Worm (Caenorhabditis elegans): Measurements from ENCODE around the gene coq-5.

The coq-5 gene

DNA sequence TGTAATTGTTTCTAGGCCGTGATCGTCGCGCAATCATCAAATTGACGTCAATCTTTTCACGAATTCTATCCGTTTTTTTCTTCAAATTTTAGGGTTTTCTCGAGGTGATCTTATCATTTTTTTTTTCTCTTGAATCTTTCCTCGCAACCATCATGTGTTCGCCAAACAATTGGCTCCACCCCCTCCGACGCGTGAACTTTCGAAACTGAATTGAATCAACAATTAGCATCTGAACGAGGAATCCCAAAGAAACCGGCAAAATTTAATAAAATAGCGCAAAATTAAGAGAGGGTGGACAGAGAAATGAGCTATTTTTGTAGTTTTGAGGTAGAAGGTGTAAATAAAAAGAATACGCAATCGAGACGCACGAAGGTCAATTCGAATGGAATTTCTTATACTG, 14.5 kb upstream of the coq-5 start:
- TF ChIP-seq nhr-23 (tag; optimal IDR thresholded peaks at IDR 0.05), result no peak
- TF ChIP-seq jun-1 (tag; optimal IDR thresholded peaks at IDR 0.05), result no peak
- no peak for TF ChIP-seq nhr-67 (tag; optimal IDR thresholded peaks at IDR 0.05)
- TF ChIP-seq nhr-12 (tag; optimal IDR thresholded peaks at IDR 0.05), result no peak

DNA sequence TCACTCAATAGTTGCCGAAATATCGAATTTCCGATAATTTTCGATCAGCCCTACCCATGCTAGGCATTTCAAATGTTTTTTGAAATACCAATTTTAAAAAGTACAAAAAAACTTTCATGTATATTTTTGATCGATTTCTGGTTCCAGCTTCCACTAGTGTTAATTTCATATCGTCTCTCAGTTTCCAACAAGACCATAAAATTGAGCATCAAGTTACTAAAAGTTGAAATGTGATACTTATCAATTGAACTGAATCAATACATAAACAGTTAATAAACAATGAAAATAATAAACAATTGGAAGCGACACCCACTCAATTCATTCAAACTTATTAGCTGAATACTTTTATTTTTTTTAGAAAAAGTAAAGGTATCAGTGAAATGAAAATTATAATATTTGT, 7.9 kb upstream of the coq-5 start, which contains the start of gene cup-4:
TSS of gene cup-4 (plus strand) at position 301 of the 400 bp plus-strand sequence.
- no peak for TF ChIP-seq nhr-67 (tag; optimal IDR thresholded peaks at IDR 0.05)
- no peak for TF ChIP-seq snpc-4 (tag; optimal IDR thresholded peaks at IDR 0.05)
- TF ChIP-seq ceh-16 (tag; optimal IDR thresholded peaks at IDR 0.05), result no peak
- TF ChIP-seq nhr-12 (tag; optimal IDR thresholded peaks at IDR 0.05), result no peak
- TF ChIP-seq nhr-77 (tag; optimal IDR thresholded peaks at IDR 0.05), result no peak
- TF ChIP-seq unc-62 (GFP tag; optimal IDR thresholded peaks at IDR 0.05), result no peak
- TF ChIP-seq hmg-11 (tag; optimal IDR thresholded peaks at IDR 0.05), result no peak
- no peak for TF ChIP-seq elt-1 (tag; optimal IDR thresholded peaks at IDR 0.05)
- TF ChIP-seq ZK546.5 (tag; optimal IDR thresholded peaks at IDR 0.05), result no peak
- TF ChIP-seq fkh-2 (tag; optimal IDR thresholded peaks at IDR 0.05), result no peak
- no peak for TF ChIP-seq ceh-82 (tag; optimal IDR thresholded peaks at IDR 0.05)

DNA sequence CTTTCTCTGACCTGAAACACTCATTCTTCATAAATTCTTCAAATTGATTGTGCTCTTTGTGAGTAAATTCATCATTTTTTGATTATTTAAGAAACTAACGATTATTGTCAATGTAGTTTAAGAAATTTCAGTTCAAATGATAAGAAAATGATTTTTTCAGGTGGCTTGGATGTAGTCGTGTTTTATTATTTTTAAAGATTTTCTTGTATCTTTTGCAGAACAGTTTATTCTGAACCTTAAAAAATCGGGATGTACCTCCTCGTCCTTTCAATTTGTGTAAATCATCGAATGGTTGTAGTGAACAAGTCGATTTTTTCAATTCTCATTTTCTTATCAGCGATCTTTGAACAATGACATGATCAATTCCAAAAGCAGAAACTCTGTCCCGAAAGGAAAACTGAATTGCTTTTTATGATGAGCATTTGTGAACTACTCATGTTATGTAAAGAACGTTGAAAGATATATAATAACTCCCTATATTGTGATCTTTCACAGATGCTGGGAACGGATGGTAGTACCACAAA, 7.0 kb upstream of the coq-5 start, which contains the start of gene slc-17.3:
TSS of gene slc-17.3 (minus strand) at position 51 of the 524 bp plus-strand sequence.
- TF ChIP-seq pqm-1 (tag; optimal IDR thresholded peaks at IDR 0.05) (peak; percentile 37), eor-1 (tag; optimal IDR thresholded peaks at IDR 0.05) (no peak), mml-1 (tag; optimal IDR thresholded peaks at IDR 0.05) (no peak), zag-1 (tag; optimal IDR thresholded peaks at IDR 0.05) (no peak), nhr-76 (tag; optimal IDR thresholded peaks at IDR 0.05) (no peak), aly-2 (tag; optimal IDR thresholded peaks at IDR 0.05) (no peak), elt-2 (tag; optimal IDR thresholded peaks at IDR 0.05) (peak; percentile 57), nhr-237 (tag; optimal IDR thresholded peaks at IDR 0.05) (no peak), unc-62 (GFP tag; optimal IDR thresholded peaks at IDR 0.05) (no peak), nhr-12 (tag; optimal IDR thresholded peaks at IDR 0.05) (no peak), nhr-23 (tag; optimal IDR thresholded peaks at IDR 0.05) (no peak), ztf-11 (tag; optimal IDR thresholded peaks at IDR 0.05) (no peak), nhr-11 (tag; optimal IDR thresholded peaks at IDR 0.05) (no peak), ama-1 (optimal IDR thresholded peaks at IDR 0.05) (no peak), lsy-12 (tag; optimal IDR thresholded peaks at IDR 0.05) (no peak), lin-15B (tag; optimal IDR thresholded peaks at IDR 0.05) (no peak), skn-1 (tag; optimal IDR thresholded peaks at IDR 0.05) (no peak), egl-5 (tag; optimal IDR thresholded peaks at IDR 0.05) (no peak)

DNA sequence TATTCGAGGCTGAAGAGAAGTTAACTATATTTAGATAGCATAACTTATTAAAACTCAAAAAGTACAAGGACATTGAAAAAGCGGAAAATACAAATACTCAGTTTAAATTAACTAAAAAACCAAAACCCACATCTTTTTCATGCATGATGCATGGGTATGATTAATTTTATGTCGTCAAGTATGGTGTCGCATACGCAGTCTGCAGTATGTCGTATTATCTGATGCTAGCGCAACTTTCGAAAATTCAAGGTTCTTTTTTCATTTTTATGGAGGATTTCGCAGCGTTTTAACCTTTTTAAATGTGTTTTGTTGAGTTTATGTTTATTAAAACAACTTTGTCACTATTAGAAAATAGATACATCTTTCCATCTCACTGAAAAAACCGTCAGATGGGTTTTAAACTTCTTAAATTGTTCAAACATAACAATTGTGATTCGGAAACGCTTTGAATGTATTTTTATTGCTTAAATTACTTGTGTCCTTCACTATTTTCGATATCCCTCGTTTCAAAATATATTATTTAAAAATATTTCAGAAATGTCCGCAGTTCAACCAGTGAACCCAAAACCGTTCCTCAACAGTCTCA, 3.4 kb upstream of the coq-5 start, which contains the start of gene snr-5:
TSS of gene snr-5 (plus strand) at position 536 of the 586 bp plus-strand sequence.
- TF ChIP-seq hmg-11 (tag; optimal IDR thresholded peaks at IDR 0.05) (peak; percentile 31), nfya-1 (tag; optimal IDR thresholded peaks at IDR 0.05; ENCODE audit: insufficient read depth) (peak; percentile 40), lin-39 (tag; optimal IDR thresholded peaks at IDR 0.05) (no peak), daf-12 (tag; optimal IDR thresholded peaks at IDR 0.05) (no peak)

DNA sequence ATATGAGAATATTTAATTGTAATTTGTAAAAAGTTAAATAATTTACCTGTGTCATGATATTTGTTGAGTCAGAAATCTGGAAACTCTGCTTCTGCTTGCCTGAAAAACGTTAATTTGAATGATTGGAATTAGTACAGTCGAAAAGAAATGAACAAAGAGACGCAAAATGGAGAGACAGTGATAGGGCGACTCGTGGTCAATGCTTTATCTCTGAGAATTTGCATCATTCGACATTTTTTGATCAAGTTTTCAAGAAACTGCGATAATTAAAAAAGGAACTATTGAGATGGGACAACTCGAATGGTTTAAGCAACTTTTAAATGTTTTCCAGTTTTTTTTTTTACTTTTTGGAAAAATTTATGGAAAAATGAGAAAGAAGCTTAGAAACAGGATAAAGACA, 2.6 kb upstream of the coq-5 start, which contains the start of gene cuc-1:
TSS of gene cuc-1 (minus strand) at position 101 of the 400 bp plus-strand sequence.
- TF ChIP-seq ztf-4 (tag; optimal IDR thresholded peaks at IDR 0.05) (no peak), elt-2 (tag; optimal IDR thresholded peaks at IDR 0.05) (peak; percentile 31)

DNA sequence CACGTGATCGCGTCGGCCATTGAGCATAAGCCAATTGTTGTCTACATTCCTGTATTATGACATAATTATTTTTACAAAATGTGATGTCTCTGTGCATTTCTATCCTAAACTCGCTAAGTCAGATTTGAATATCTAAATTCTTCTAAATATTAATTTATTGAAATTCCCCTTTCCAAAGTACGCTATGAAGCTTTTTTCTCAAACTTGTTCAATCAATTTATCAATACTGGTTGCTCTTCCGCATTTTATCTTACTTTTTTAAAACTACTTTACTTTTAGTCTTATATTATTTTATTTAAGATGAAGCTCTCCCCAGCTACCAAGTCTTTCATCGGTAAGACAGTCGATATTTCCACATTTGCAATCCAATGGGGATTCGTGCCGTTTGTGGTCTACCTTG, 1.1 kb upstream of the coq-5 start, which contains the start of gene tomm-7:
TSS of gene tomm-7 (plus strand) at position 301 of the 400 bp plus-strand sequence.
- TF ChIP-seq nhr-237 (tag; optimal IDR thresholded peaks at IDR 0.05) (no peak), nhr-43 (tag; optimal IDR thresholded peaks at IDR 0.05; ENCODE audit: poor library complexity, severe bottlenecking) (no peak), sea-2 (GFP tag; optimal IDR thresholded peaks at IDR 0.05) (no peak), ztf-11 (tag; optimal IDR thresholded peaks at IDR 0.05) (no peak), egl-27 (tag; optimal IDR thresholded peaks at IDR 0.05) (no peak), lin-15B (tag; optimal IDR thresholded peaks at IDR 0.05) (no peak), mdl-1 (tag; optimal IDR thresholded peaks at IDR 0.05) (no peak), jun-1 (tag; optimal IDR thresholded peaks at IDR 0.05) (no peak), elt-3 (tag; optimal IDR thresholded peaks at IDR 0.05) (no peak), unc-62 (GFP tag; optimal IDR thresholded peaks at IDR 0.05) (no peak), elt-2 (tag; optimal IDR thresholded peaks at IDR 0.05) (no peak), ceh-82 (tag; optimal IDR thresholded peaks at IDR 0.05) (no peak), nhr-11 (tag; optimal IDR thresholded peaks at IDR 0.05) (no peak), nhr-25 (tag; optimal IDR thresholded peaks at IDR 0.05) (no peak), mml-1 (tag; optimal IDR thresholded peaks at IDR 0.05) (no peak)
